Worm (Caenorhabditis elegans) whole organism, young adult: ENCODE measurements around the gene faah-5.

Experiments
- C17E4.6 ChIP-seq: fragments of 200-800 bp; sonication (Bioruptor generic); IDR thresholded peaks from 2 replicates; pipeline ENCODE4 v1.3.6; 2022; ENCODE audit warnings: missing genetic modification reagents, missing genetic modification characterization, missing compliant biosample characterization
- D2030.7 ChIP-seq: fragments of 200-800 bp; sonication (Bioruptor generic); IDR thresholded peaks from 2 replicates; pipeline ENCODE4 v1.3.6; 2022; ENCODE audit warnings: missing genetic modification reagents, missing genetic modification characterization, missing compliant biosample characterization
- K11D2.4 ChIP-seq: fragments of 200-800 bp; sonication (Bioruptor generic); IDR thresholded peaks from 2 replicates; pipeline ENCODE4 v1.3.6; 2022; ENCODE audit warnings: missing genetic modification reagents, missing genetic modification characterization, missing compliant biosample characterization
- Y53G8AR.9 ChIP-seq: fragments of 200-800 bp; sonication (Bioruptor generic); conservative IDR thresholded peaks from 2 replicates; pipeline ENCODE4 v1.3.6; 2022; ENCODE audit warnings: missing genetic modification reagents, missing genetic modification characterization, missing compliant biosample characterization
- Y79H2A.3 ChIP-seq: fragments of 200-800 bp; sonication (Bioruptor generic); conservative IDR thresholded peaks from 2 replicates; pipeline ENCODE4 v1.3.6; 2022; ENCODE audit warnings: missing genetic modification reagents, missing genetic modification characterization, missing compliant biosample characterization
- Y95B8A.8 ChIP-seq: fragments of 200-800 bp; sonication (Bioruptor generic); IDR thresholded peaks from 2 replicates; pipeline ENCODE4 v1.3.6; 2022; ENCODE audit warnings: missing genetic modification reagents, missing genetic modification characterization, missing compliant biosample characterization
- ZK185.1 ChIP-seq: sonication (generic microtip); optimal IDR thresholded peaks from 2 replicates; lab custom pipeline; 2016; ENCODE audit warnings: mild to moderate bottlenecking, missing genetic modification characterization, missing compliant biosample characterization; ENCODE audit not compliant: poor library complexity, severe bottlenecking
- cebp-1 ChIP-seq, 2 experiments: fragments of 200-800 bp in 1 of 2; sonication (Bioruptor generic) in 1 of 2; sonication (generic microtip) in 1 of 2; IDR thresholded peaks in 1 of 2; optimal IDR thresholded peaks in 1 of 2; 2 replicates each; pipeline versions ENCODE4 v1.3.6 to Lab custom; 2017 to 2022; ENCODE audit warnings: missing compliant biosample characterization in 2 of 2, missing genetic modification characterization in 2 of 2, mild to moderate bottlenecking in 1 of 2, missing genetic modification reagents in 1 of 2, moderate library complexity in 1 of 2
- ceh-100 ChIP-seq: fragments of 200-800 bp; sonication (Bioruptor generic); IDR thresholded peaks from 2 replicates; pipeline ENCODE4 v1.3.6; 2022; ENCODE audit warnings: missing genetic modification reagents, missing genetic modification characterization, missing compliant biosample characterization
- die-1 ChIP-seq: sonication (generic microtip); optimal IDR thresholded peaks from 2 replicates; lab custom pipeline; 2016; ENCODE audit warnings: missing genotype, mild to moderate bottlenecking, missing genetic modification characterization, missing compliant biosample characterization
- egrh-3 ChIP-seq: fragments of 200-800 bp; sonication (Bioruptor generic); IDR thresholded peaks from 2 replicates; pipeline ENCODE4 v1.3.6; 2022; ENCODE audit warnings: missing genetic modification reagents, missing genetic modification characterization, missing compliant biosample characterization
- hmg-1.2 ChIP-seq: fragments of 200-800 bp; sonication (Bioruptor generic); IDR thresholded peaks from 2 replicates; pipeline ENCODE4 v1.3.6; 2022; ENCODE audit warnings: missing genetic modification reagents, missing genetic modification characterization, missing compliant biosample characterization
- hsf-1 ChIP-seq: fragments of 200-800 bp; sonication (Bioruptor generic); IDR thresholded peaks from 2 replicates; pipeline ENCODE4 v1.3.6; 2022; ENCODE audit warnings: missing genetic modification reagents, missing genetic modification characterization, missing compliant biosample characterization
- let-607 ChIP-seq, 2 experiments: fragments of 200-800 bp in 1 of 2; sonication (Bioruptor generic) in 1 of 2; sonication (generic microtip) in 1 of 2; optimal IDR thresholded peaks; 2 replicates each; lab custom pipeline; 2016 to 2018; ENCODE audit warnings: mild to moderate bottlenecking in 2 of 2, missing compliant biosample characterization in 2 of 2, missing genetic modification characterization in 2 of 2, moderate library complexity in 2 of 2, missing genotype in 1 of 2
- lin-26 ChIP-seq: fragments of 200-800 bp; sonication (Bioruptor generic); IDR thresholded peaks from 2 replicates; pipeline ENCODE4 v1.3.6; 2022; ENCODE audit warnings: missing genetic modification reagents, missing genetic modification characterization, missing compliant biosample characterization
- lin-54 ChIP-seq: fragments of 200-800 bp; sonication (Bioruptor generic); optimal IDR thresholded peaks from 2 replicates; lab custom pipeline; 2018; ENCODE audit warnings: mild to moderate bottlenecking, missing genetic modification characterization, missing compliant biosample characterization
- lir-1 ChIP-seq: fragments of 200-800 bp; sonication (Bioruptor generic); conservative IDR thresholded peaks from 2 replicates; pipeline ENCODE4 v1.3.6; 2022; ENCODE audit warnings: missing genetic modification reagents, missing genetic modification characterization, missing compliant biosample characterization
- lsl-1 ChIP-seq: fragments of 200-800 bp; sonication (Bioruptor generic); optimal IDR thresholded peaks from 2 replicates; lab custom pipeline; 2018; ENCODE audit warnings: mild to moderate bottlenecking, missing genetic modification characterization, moderate library complexity, missing compliant biosample characterization
- madf-3 ChIP-seq: fragments of 200-800 bp; sonication (Bioruptor generic); IDR thresholded peaks from 2 replicates; pipeline ENCODE4 v1.3.6; 2022; ENCODE audit warnings: missing genetic modification reagents, missing genetic modification characterization, missing compliant biosample characterization
- madf-6 ChIP-seq: fragments of 200-800 bp; sonication (Bioruptor generic); IDR thresholded peaks from 2 replicates; pipeline ENCODE4 v1.3.6; 2022; ENCODE audit warnings: missing genetic modification reagents, missing genetic modification characterization, missing compliant biosample characterization
- nfyb-1 ChIP-seq: fragments of 200-800 bp; sonication (Bioruptor generic); IDR thresholded peaks from 2 replicates; pipeline ENCODE4 v1.3.6; 2022; ENCODE audit warnings: missing genetic modification reagents, missing genetic modification characterization, missing compliant biosample characterization
- nhr-27 ChIP-seq: fragments of 200-800 bp; sonication (Bioruptor generic); optimal IDR thresholded peaks from 2 replicates; lab custom pipeline; 2018; ENCODE audit warnings: mild to moderate bottlenecking, missing genetic modification characterization, moderate library complexity, missing compliant biosample characterization
- pbrm-1 ChIP-seq: fragments of 200-800 bp; sonication (Bioruptor generic); IDR thresholded peaks from 2 replicates; pipeline ENCODE4 v1.3.6; 2022; ENCODE audit warnings: missing genetic modification reagents, missing genetic modification characterization, missing compliant biosample characterization
- pha-4 ChIP-seq: fragments of 150-350 bp; sonication (generic microtip); optimal IDR thresholded peaks from 2 replicates; lab custom pipeline; 2014; ENCODE audit warnings: missing biosample characterization, missing genetic modification reagents, missing genetic modification characterization
- rec-8 ChIP-seq, 2 experiments: sonication (generic microtip); optimal IDR thresholded peaks; 2 replicates each; lab custom pipeline; 2016; ENCODE audit warnings: mild to moderate bottlenecking in 2 of 2, missing genetic modification characterization in 2 of 2, missing genetic modification reagents in 2 of 2, missing genotype in 2 of 2, missing biosample characterization in 1 of 2, missing compliant biosample characterization in 1 of 2, moderate library complexity in 1 of 2
- rpc-1 ChIP-seq, 2 experiments: fragments of 150-350 bp in 1 of 2; sonication (generic microtip) in 1 of 2; optimal IDR thresholded peaks; 2 replicates each; lab custom pipeline; 2014 to 2018; ENCODE audit warnings: missing biosample characterization in 1 of 2, missing genetic modification characterization in 1 of 2, missing genetic modification reagents in 1 of 2, missing genotype in 1 of 2
- snpc-1.3 ChIP-seq: sonication (generic microtip); optimal IDR thresholded peaks from 2 replicates; lab custom pipeline; 2017; ENCODE audit warnings: missing genetic modification characterization, mild to moderate bottlenecking, missing compliant biosample characterization, antibody characterized with exemption, moderate library complexity, missing genotype, missing genetic modification reagents; ENCODE audit not compliant: insufficient read depth
- snpc-3.4 ChIP-seq: sonication (generic microtip); optimal IDR thresholded peaks from 2 replicates; lab custom pipeline; 2017; ENCODE audit warnings: missing genetic modification characterization, mild to moderate bottlenecking, missing compliant biosample characterization, antibody characterized with exemption, moderate library complexity, missing genotype, missing genetic modification reagents
- sptf-2 ChIP-seq: fragments of 200-800 bp; sonication (Bioruptor generic); optimal IDR thresholded peaks from 2 replicates; lab custom pipeline; 2018; ENCODE audit warnings: mild to moderate bottlenecking, missing genetic modification characterization, missing compliant biosample characterization
- tbp1 ChIP-seq: fragments of 200-800 bp; sonication (Bioruptor generic); optimal IDR thresholded peaks from 2 replicates; lab custom pipeline; 2018; ENCODE audit warnings: mild to moderate bottlenecking, missing genetic modification characterization, missing compliant biosample characterization
- tlf-1 ChIP-seq: fragments of 200-800 bp; sonication (Bioruptor generic); optimal IDR thresholded peaks from 2 replicates; lab custom pipeline; 2018; ENCODE audit warnings: mild to moderate bottlenecking, missing genetic modification characterization, missing compliant biosample characterization
- zfh-2 ChIP-seq: fragments of 200-800 bp; sonication (Bioruptor generic); conservative IDR thresholded peaks from 2 replicates; pipeline ENCODE4 v1.3.6; 2022; ENCODE audit warnings: missing genetic modification reagents, missing genetic modification characterization, missing compliant biosample characterization
- ztf-26 ChIP-seq: sonication (generic microtip); optimal IDR thresholded peaks from 2 replicates; lab custom pipeline; 2017; ENCODE audit warnings: missing genetic modification characterization, missing compliant biosample characterization
- ztf-28 ChIP-seq: fragments of 200-800 bp; sonication (Bioruptor generic); IDR thresholded peaks from 2 replicates; pipeline ENCODE4 v1.3.6; 2022; ENCODE audit warnings: missing genetic modification reagents, missing genetic modification characterization, missing compliant biosample characterization
- ztf-6 ChIP-seq: fragments of 200-800 bp; sonication (Bioruptor generic); IDR thresholded peaks from 2 replicates; pipeline ENCODE4 v1.3.6; 2022; ENCODE audit warnings: missing genetic modification reagents, missing genetic modification characterization, missing compliant biosample characterization

faah-5 gene

DNA sequence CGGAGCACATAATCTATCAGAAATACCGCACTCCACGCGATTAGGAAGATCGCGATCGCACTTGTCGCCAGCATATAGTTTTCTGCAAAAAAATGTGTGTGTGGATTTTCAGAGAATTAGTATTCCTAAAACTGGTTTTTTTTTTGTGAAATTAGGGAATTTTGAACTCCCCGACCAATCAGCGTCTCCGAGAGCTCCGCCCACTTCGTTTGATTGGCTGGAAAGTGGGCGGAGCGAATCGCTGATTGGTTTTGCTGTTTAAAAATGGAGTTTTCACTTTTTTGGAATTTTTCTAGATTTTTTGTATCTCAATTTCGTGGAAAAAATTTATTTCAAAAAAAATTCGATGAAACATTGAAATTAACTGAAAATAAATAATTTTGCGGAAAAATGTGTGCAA is 30.1 kb downstream of the faah-5 start:
- no peak for TF ChIP-seq rpc-1 (optimal IDR thresholded peaks at IDR 0.05; lab: Kevin White, UChicago)
- no peak for TF ChIP-seq rpc-1 (tag; optimal IDR thresholded peaks at IDR 0.05; lab: Kevin White, UChicago)
- TF ChIP-seq nfyb-1 (GFP tag; lab: Robert Waterston, UW): peak; percentile 52

ce11 chrIII:11856852-11857251 is 34.4 kb downstream of the faah-5 start:
- TF ChIP-seq tlf-1 (GFP tag; lab: Kevin White, UChicago) (no peak), ZK185.1 (tag; lab: Kevin White, UChicago) (no peak), pha-4 (tag; lab: Kevin White, UChicago) (no peak), snpc-1.3 (tag; lab: Kevin White, UChicago) (no peak), hsf-1 (GFP tag; lab: Robert Waterston, UW) (no peak), rec-8 (tag; optimal IDR thresholded peaks at IDR 0.05; lab: Kevin White, UChicago) (no peak), Y95B8A.8 (GFP tag; lab: Robert Waterston, UW) (no peak), ztf-6 (no peak), tbp1 (no peak), ztf-28 (GFP tag; lab: Robert Waterston, UW) (no peak), K11D2.4 (GFP tag; lab: Robert Waterston, UW) (no peak), D2030.7 (GFP tag; lab: Robert Waterston, UW) (no peak), C17E4.6 (GFP tag; lab: Robert Waterston, UW) (no peak), pbrm-1 (no peak), ztf-26 (tag; lab: Kevin White, UChicago) (no peak), let-607 (tag; optimal IDR thresholded peaks at IDR 0.05; lab: Kevin White, UChicago) (no peak), sptf-2 (GFP tag; lab: Kevin White, UChicago) (no peak)
- TF ChIP-seq, all 124 proteins: peak for 0

ce11 chrIII:11853533-11853932 is 37.7 kb downstream of the faah-5 start:
- TF ChIP-seq zfh-2 (GFP tag; lab: Robert Waterston, UW) (peak; percentile 60; the same call in 1 of the 2 replicates), madf-3 (GFP tag; lab: Robert Waterston, UW) (no peak)

ce11 chrIII:11849590-11849989 is 41.6 kb downstream of the faah-5 start:
- no peak for TF ChIP-seq egrh-3
- TF ChIP-seq madf-6: peak; percentile 21; the same call in 1 of the 2 replicates
- TF ChIP-seq C17E4.6 (GFP tag; lab: Robert Waterston, UW): no peak
- no peak for TF ChIP-seq D2030.7 (GFP tag; lab: Robert Waterston, UW)
- no peak for TF ChIP-seq nhr-27 (tag; lab: Kevin White, UChicago)
- no peak for TF ChIP-seq cebp-1 (GFP tag; IDR thresholded peaks at IDR 0.05; lab: Robert Waterston, UW)
- TF ChIP-seq cebp-1 (tag; optimal IDR thresholded peaks at IDR 0.05; lab: Kevin White, UChicago): peak; percentile 63
- no peak for TF ChIP-seq lir-1 (GFP tag; lab: Robert Waterston, UW)
- 0 out of 2 replicates have a peak, but pooled peaks have one; percentile 35 for TF ChIP-seq Y79H2A.3
- no peak for TF ChIP-seq die-1 (tag; lab: Kevin White, UChicago)

DNA sequence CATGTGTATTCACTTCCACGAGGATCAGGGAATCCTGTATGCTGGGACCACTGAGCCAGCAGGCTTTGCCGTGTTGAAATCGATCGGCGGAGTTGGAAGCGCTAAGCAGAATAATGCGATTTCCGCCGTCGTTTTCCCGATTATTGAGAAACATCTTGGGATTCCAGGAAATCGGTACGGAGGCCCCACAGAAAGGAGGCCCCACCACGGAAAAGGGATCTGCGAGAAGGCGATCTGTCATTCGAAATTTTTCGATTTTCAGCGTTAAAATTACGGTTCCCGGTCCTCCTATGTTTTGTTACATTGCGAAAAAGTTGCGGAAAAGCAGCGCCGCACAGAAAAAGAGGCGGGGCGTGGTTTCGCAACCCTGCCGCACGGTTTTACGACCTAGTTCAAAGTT is 42.9 kb downstream of the faah-5 start:
- TF ChIP-seq snpc-3.4 (tag; lab: Kevin White, UChicago) (no peak), nfyb-1 (GFP tag; lab: Robert Waterston, UW) (0 out of 2 replicates have a peak, but pooled peaks have one; percentile 35), madf-6 (peak; percentile 10; the same call in 1 of the 2 replicates), cebp-1 (GFP tag; IDR thresholded peaks at IDR 0.05; lab: Robert Waterston, UW) (no peak), cebp-1 (tag; optimal IDR thresholded peaks at IDR 0.05; lab: Kevin White, UChicago) (peak; percentile 31), ceh-100 (GFP tag; lab: Robert Waterston, UW) (peak; percentile 77), hmg-1.2 (GFP tag; lab: Robert Waterston, UW) (peak; percentile 12; the same call in 1 of the 2 replicates), Y53G8AR.9 (GFP tag; lab: Robert Waterston, UW) (no peak), lin-26 (0 out of 2 replicates have a peak, but pooled peaks have one; percentile 18), lin-54 (GFP tag; lab: Kevin White, UChicago) (no peak), lsl-1 (GFP tag; lab: Kevin White, UChicago) (no peak), egrh-3 (peak; percentile 31; the same call in 1 of the 2 replicates)
